Fruit fly (Drosophila melanogaster): Measurements from ENCODE around the gene spg.

spg gene

dm6 chr3R:28857287-28858024 is 12.4 kb downstream of the spg start (continued):
- TF ChIP-seq CG10631 (GFP tag; optimal IDR thresholded peaks at IDR 0.05) (peak; percentile 52), Hr4 (GFP tag; optimal IDR thresholded peaks at IDR 0.05) (peak; percentile 70)

- TF ChIP-seq Met (GFP tag; optimal IDR thresholded peaks at IDR 0.05), result peak; percentile 41
- peak; percentile 70 for TF ChIP-seq vri (GFP tag; optimal IDR thresholded peaks at IDR 0.05)
- TF ChIP-seq CG11762 (GFP tag; optimal IDR thresholded peaks at IDR 0.05; ENCODE audit: insufficient read depth), result peak; percentile 57
- peak; percentile 85 for TF ChIP-seq eg (GFP tag; IDR thresholded peaks at IDR 0.05)
- TF ChIP-seq CG9139 (GFP tag; optimal IDR thresholded peaks at IDR 0.05), result peak; percentile 97
- TF ChIP-seq CG6808 (GFP tag; optimal IDR thresholded peaks at IDR 0.05), result peak; percentile 92
- TF ChIP-seq CG4318 (GFP tag; optimal IDR thresholded peaks at IDR 0.05), result no peak
- peak; percentile 59 for TF ChIP-seq achi (GFP tag; optimal IDR thresholded peaks at IDR 0.05)
- no peak for TF ChIP-seq svp (GFP tag)
- TF ChIP-seq Sox102F (GFP tag; optimal IDR thresholded peaks at IDR 0.05), result peak; percentile 64
- TF ChIP-seq Ets96B (tag; optimal IDR thresholded peaks at IDR 0.05), result peak; percentile 83
- TF ChIP-seq Gug (GFP tag; IDR thresholded peaks at IDR 0.05), result no peak; the same call in 1 of the 2 replicates
- TF ChIP-seq CG8319 (GFP tag; optimal IDR thresholded peaks at IDR 0.05), result peak; percentile 68
- peak; percentile 86 for TF ChIP-seq CG8119 (GFP tag; IDR thresholded peaks at IDR 0.05)
- TF ChIP-seq acj6 (GFP tag; optimal IDR thresholded peaks at IDR 0.05), result no peak
- no peak for TF ChIP-seq CG11294 (GFP tag; IDR thresholded peaks at IDR 0.05)
- TF ChIP-seq net (GFP tag; optimal IDR thresholded peaks at IDR 0.05), result peak; percentile 84
- peak; percentile 94 for TF ChIP-seq spab (GFP tag; optimal IDR thresholded peaks at IDR 0.05)
- no peak for TF ChIP-seq Hr38 (GFP tag; optimal IDR thresholded peaks at IDR 0.05)
- peak; percentile 9 for TF ChIP-seq Smox (GFP tag; optimal IDR thresholded peaks at IDR 0.05)
- TF ChIP-seq CG31627 (GFP tag; optimal IDR thresholded peaks at IDR 0.05), result no peak
- peak; percentile 65 for TF ChIP-seq dsx (GFP tag; optimal IDR thresholded peaks at IDR 0.05; ENCODE audit: poor library complexity, severe bottlenecking)
- peak; percentile 17 for TF ChIP-seq Sox14 (GFP tag; optimal IDR thresholded peaks at IDR 0.05)
- no peak for TF ChIP-seq CG11902 (GFP tag; optimal IDR thresholded peaks at IDR 0.05)
- peak; percentile 92 for TF ChIP-seq CG6163 (GFP tag; IDR thresholded peaks at IDR 0.05)
- TF ChIP-seq fd59A (GFP tag; optimal IDR thresholded peaks at IDR 0.05), result peak; percentile 69
- TF ChIP-seq Eip93F (GFP tag; optimal IDR thresholded peaks at IDR 0.05), result peak; percentile 38
- peak; percentile 55; the same call in 1 of the 2 replicates for TF ChIP-seq CG15336 (GFP tag; IDR thresholded peaks at IDR 0.05)
- TF ChIP-seq Hr4 (GFP tag; optimal IDR thresholded peaks at IDR 0.05), result no peak
- no peak for TF ChIP-seq cyc (GFP tag; optimal IDR thresholded peaks at IDR 0.05)
- peak; percentile 57 for TF ChIP-seq Eip78C (GFP tag)
- peak; percentile 88 for TF ChIP-seq CG1621 (tag; optimal IDR thresholded peaks at IDR 0.05)
- TF ChIP-seq CG16779 (tag; optimal IDR thresholded peaks at IDR 0.05), result peak; percentile 88
- peak; percentile 52 for TF ChIP-seq CG7368 (GFP tag; optimal IDR thresholded peaks at IDR 0.05)
- TF ChIP-seq CG3032 (tag; optimal IDR thresholded peaks at IDR 0.05), result peak; percentile 72
- TF ChIP-seq dac (GFP tag; optimal IDR thresholded peaks at IDR 0.05), result peak; percentile 14
- peak; percentile 40 for TF ChIP-seq CG10631 (GFP tag; optimal IDR thresholded peaks at IDR 0.05)
- peak; percentile 30 for TF ChIP-seq Blimp-1 (GFP tag; optimal IDR thresholded peaks at IDR 0.05)
- TF ChIP-seq Hr39 (GFP tag; optimal IDR thresholded peaks at IDR 0.05), result no peak
- no peak for TF ChIP-seq lz (GFP tag; optimal IDR thresholded peaks at IDR 0.05)
- peak; percentile 59 for TF ChIP-seq pdm3 (GFP tag; optimal IDR thresholded peaks at IDR 0.05)
- peak; percentile 73 for TF ChIP-seq CG8632 (GFP tag; optimal IDR thresholded peaks at IDR 0.05)
- TF ChIP-seq Sox15 (GFP tag; optimal IDR thresholded peaks at IDR 0.05), result no peak
- peak; percentile 30 for TF ChIP-seq OdsH (GFP tag; optimal IDR thresholded peaks at IDR 0.05)
- peak; percentile 83 for TF ChIP-seq CG6854 (GFP tag; optimal IDR thresholded peaks at IDR 0.05)
- no peak for TF ChIP-seq fkh (GFP tag; optimal IDR thresholded peaks at IDR 0.05)
- TF ChIP-seq CG34406 (GFP tag; optimal IDR thresholded peaks at IDR 0.05), result peak; percentile 66
- peak; percentile 75 for TF ChIP-seq Eip75B (GFP tag; optimal IDR thresholded peaks at IDR 0.05)
- TF ChIP-seq esn (GFP tag; optimal IDR thresholded peaks at IDR 0.05), result peak; percentile 9
Observed at dm6 chr3R:28858241-28858647, 13.2 kb downstream of the spg start.

All from whole organism, prepupa.